Worm (Caenorhabditis elegans) whole organism, young adult: ENCODE data around the gene C02F5.2.
A peak's percentile ranks its signal among the peaks of the same experiment; 100 is the strongest.

Experiments used
- B0019.2 ChIP-seq: fragments of 200-800 bp; sonication (Bioruptor generic); conservative IDR thresholded peaks from 2 replicates; pipeline ENCODE4 v1.3.6; 2022; ENCODE audit warnings: missing genetic modification reagents, missing genetic modification characterization, missing compliant biosample characterization
- F23B12.7 ChIP-seq: sonication (generic microtip); optimal IDR thresholded peaks from 2 replicates; lab custom pipeline; 2017; ENCODE audit warnings: missing genetic modification characterization, mild to moderate bottlenecking, missing compliant biosample characterization, antibody characterized with exemption, moderate library complexity; ENCODE audit not compliant: insufficient read depth
- F39B2.1 ChIP-seq: fragments of 200-800 bp; sonication (Bioruptor generic); IDR thresholded peaks from 2 replicates; pipeline ENCODE4 v1.3.6; 2022; ENCODE audit warnings: missing genetic modification reagents, missing genetic modification characterization, missing compliant biosample characterization
- F49E8.2 ChIP-seq: sonication (generic microtip); optimal IDR thresholded peaks from 3 replicates; lab custom pipeline; 2017; ENCODE audit warnings: missing genetic modification characterization, mild to moderate bottlenecking, missing compliant biosample characterization, antibody characterized with exemption, moderate library complexity; ENCODE audit not compliant: insufficient read depth
- F52B5.7 ChIP-seq: sonication (generic microtip); optimal IDR thresholded peaks from 2 replicates; lab custom pipeline; 2016; ENCODE audit warnings: mild to moderate bottlenecking, missing genetic modification characterization, missing compliant biosample characterization
- F57A8.1 ChIP-seq: fragments of 200-800 bp; sonication (Bioruptor generic); optimal IDR thresholded peaks from 2 replicates; lab custom pipeline; 2018; ENCODE audit warnings: mild to moderate bottlenecking, missing genetic modification characterization, moderate library complexity, missing compliant biosample characterization
- K12H6.12 ChIP-seq: fragments of 200-800 bp; sonication (Bioruptor generic); optimal IDR thresholded peaks from 2 replicates; lab custom pipeline; 2018; ENCODE audit warnings: mild to moderate bottlenecking, missing genetic modification characterization, missing compliant biosample characterization
- Y56A3A.18 ChIP-seq: fragments of 200-800 bp; sonication (Bioruptor generic); IDR thresholded peaks from 2 replicates; pipeline ENCODE4 v1.3.6; 2022; ENCODE audit warnings: missing genetic modification reagents, missing genetic modification characterization, missing compliant biosample characterization
- Y67H2A.10 ChIP-seq: fragments of 200-800 bp; sonication (Bioruptor generic); conservative IDR thresholded peaks from 2 replicates; pipeline ENCODE4 v1.3.6; 2022; ENCODE audit warnings: missing genetic modification reagents, missing genetic modification characterization, missing compliant biosample characterization
- akir-1 ChIP-seq: fragments of 200-800 bp; sonication (Bioruptor generic); optimal IDR thresholded peaks from 2 replicates; lab custom pipeline; 2018; ENCODE audit warnings: mild to moderate bottlenecking, missing genetic modification characterization, moderate library complexity, missing compliant biosample characterization
- bed-2 ChIP-seq: fragments of 200-800 bp; sonication (Bioruptor generic); IDR thresholded peaks from 2 replicates; pipeline ENCODE4 v1.3.6; 2022; ENCODE audit warnings: missing genetic modification reagents, missing genetic modification characterization, missing compliant biosample characterization
- cebp-1 ChIP-seq, 2 experiments: fragments of 200-800 bp in 1 of 2; sonication (Bioruptor generic) in 1 of 2; sonication (generic microtip) in 1 of 2; IDR thresholded peaks in 1 of 2; optimal IDR thresholded peaks in 1 of 2; 2 replicates each; pipeline versions ENCODE4 v1.3.6 to Lab custom; 2017 to 2022; ENCODE audit warnings: missing compliant biosample characterization in 2 of 2, missing genetic modification characterization in 2 of 2, mild to moderate bottlenecking in 1 of 2, missing genetic modification reagents in 1 of 2, moderate library complexity in 1 of 2
- ceh-40 ChIP-seq: fragments of 200-800 bp; sonication (Bioruptor generic); IDR thresholded peaks from 2 replicates; pipeline ENCODE4 v1.3.6; 2022; ENCODE audit warnings: missing genetic modification characterization, missing compliant biosample characterization
- ceh-58 ChIP-seq: fragments of 200-800 bp; sonication (Bioruptor generic); IDR thresholded peaks from 2 replicates; pipeline ENCODE4 v1.3.6; 2022; ENCODE audit warnings: missing genetic modification characterization, missing compliant biosample characterization
- ceh-79 ChIP-seq: sonication (generic microtip); optimal IDR thresholded peaks from 2 replicates; lab custom pipeline; 2017; ENCODE audit warnings: mild to moderate bottlenecking, missing genetic modification characterization, missing compliant biosample characterization
- efl-1 ChIP-seq: fragments of 150-350 bp; optimal IDR thresholded peaks from 2 replicates; lab custom pipeline; 2014; ENCODE audit warnings: missing biosample characterization, missing genetic modification reagents, missing genetic modification characterization
- egl-18 ChIP-seq: fragments of 200-800 bp; sonication (Bioruptor generic); IDR thresholded peaks from 2 replicates; pipeline ENCODE4 v1.3.6; 2022; ENCODE audit warnings: missing genetic modification reagents, missing genetic modification characterization, missing compliant biosample characterization
- egrh-3 ChIP-seq: fragments of 200-800 bp; sonication (Bioruptor generic); IDR thresholded peaks from 2 replicates; pipeline ENCODE4 v1.3.6; 2022; ENCODE audit warnings: missing genetic modification reagents, missing genetic modification characterization, missing compliant biosample characterization
- gei-17 ChIP-seq: fragments of 200-800 bp; sonication (Bioruptor generic); optimal IDR thresholded peaks from 2 replicates; lab custom pipeline; 2018; ENCODE audit warnings: mild to moderate bottlenecking, missing genetic modification characterization, missing compliant biosample characterization
- hlh-26 ChIP-seq: fragments of 200-800 bp; sonication (Bioruptor generic); conservative IDR thresholded peaks from 2 replicates; pipeline ENCODE4 v1.3.6; 2022; ENCODE audit warnings: missing genetic modification reagents, missing genetic modification characterization, missing compliant biosample characterization
- lag-1 ChIP-seq: fragments of 200-800 bp; sonication (Bioruptor generic); IDR thresholded peaks from 2 replicates; pipeline ENCODE4 v1.3.6; 2022; ENCODE audit warnings: missing genetic modification reagents, missing genetic modification characterization, missing compliant biosample characterization
- lin-35 ChIP-seq, 3 experiments: fragments of 150-350 bp in 2 of 3; sonication (generic microtip) in 1 of 3; optimal IDR thresholded peaks; 2 replicates each; lab custom pipeline; 2014 to 2018; ENCODE audit warnings: missing biosample characterization in 3 of 3, missing genetic modification characterization in 3 of 3, missing genetic modification reagents in 3 of 3
- lin-40 ChIP-seq: sonication (generic microtip); optimal IDR thresholded peaks from 2 replicates; lab custom pipeline; 2016; ENCODE audit warnings: missing genetic modification characterization, mild to moderate bottlenecking, missing compliant biosample characterization, missing genotype, missing genetic modification reagents
- lin-54 ChIP-seq: fragments of 200-800 bp; sonication (Bioruptor generic); optimal IDR thresholded peaks from 2 replicates; lab custom pipeline; 2018; ENCODE audit warnings: mild to moderate bottlenecking, missing genetic modification characterization, missing compliant biosample characterization
- madf-3 ChIP-seq: fragments of 200-800 bp; sonication (Bioruptor generic); IDR thresholded peaks from 2 replicates; pipeline ENCODE4 v1.3.6; 2022; ENCODE audit warnings: missing genetic modification reagents, missing genetic modification characterization, missing compliant biosample characterization
- mel-28 ChIP-seq: sonication (generic microtip); optimal IDR thresholded peaks from 2 replicates; lab custom pipeline; 2016; ENCODE audit warnings: borderline replicate concordance, mild to moderate bottlenecking, missing genetic modification characterization, missing compliant biosample characterization
- mes-4 ChIP-seq: sonication (generic microtip); optimal IDR thresholded peaks from 2 replicates; lab custom pipeline; 2016; ENCODE audit warnings: missing genotype, missing genetic modification characterization, missing compliant biosample characterization
- nfya-2 ChIP-seq: fragments of 200-800 bp; sonication (Bioruptor generic); IDR thresholded peaks from 2 replicates; pipeline ENCODE4 v1.3.6; 2022; ENCODE audit warnings: missing genetic modification reagents, missing genetic modification characterization, missing compliant biosample characterization
- nhr-27 ChIP-seq: fragments of 200-800 bp; sonication (Bioruptor generic); optimal IDR thresholded peaks from 2 replicates; lab custom pipeline; 2018; ENCODE audit warnings: mild to moderate bottlenecking, missing genetic modification characterization, moderate library complexity, missing compliant biosample characterization
- pbrm-1 ChIP-seq: fragments of 200-800 bp; sonication (Bioruptor generic); IDR thresholded peaks from 2 replicates; pipeline ENCODE4 v1.3.6; 2022; ENCODE audit warnings: missing genetic modification reagents, missing genetic modification characterization, missing compliant biosample characterization
- rec-8 ChIP-seq, 2 experiments: sonication (generic microtip); optimal IDR thresholded peaks; 2 replicates each; lab custom pipeline; 2016; ENCODE audit warnings: mild to moderate bottlenecking in 2 of 2, missing genetic modification characterization in 2 of 2, missing genetic modification reagents in 2 of 2, missing genotype in 2 of 2, missing biosample characterization in 1 of 2, missing compliant biosample characterization in 1 of 2, moderate library complexity in 1 of 2
- sea-2 ChIP-seq: fragments of 200-800 bp; sonication (Bioruptor generic); IDR thresholded peaks from 2 replicates; pipeline ENCODE4 v1.3.6; 2022; ENCODE audit warnings: missing genetic modification characterization, missing compliant biosample characterization
- snpc-1.1 ChIP-seq: sonication (generic microtip); optimal IDR thresholded peaks from 2 replicates; lab custom pipeline; 2017; ENCODE audit warnings: missing genetic modification characterization, mild to moderate bottlenecking, missing compliant biosample characterization, antibody characterized with exemption, moderate library complexity, missing genotype, missing genetic modification reagents; ENCODE audit not compliant: insufficient read depth
- snpc-4 ChIP-seq, 5 experiments: fragments of 150-350 bp in 1 of 5; sonication (generic microtip) in 4 of 5; optimal IDR thresholded peaks; 2 replicates each; lab custom pipeline; 2014 to 2018; ENCODE audit warnings: missing genetic modification characterization in 5 of 5, missing biosample characterization in 3 of 5, antibody characterized with exemption in 2 of 5, mild to moderate bottlenecking in 2 of 5, missing compliant biosample characterization in 2 of 5, missing genotype in 2 of 5, moderate library complexity in 2 of 5, missing genetic modification reagents in 1 of 5
- tbp1 ChIP-seq: fragments of 200-800 bp; sonication (Bioruptor generic); optimal IDR thresholded peaks from 2 replicates; lab custom pipeline; 2018; ENCODE audit warnings: mild to moderate bottlenecking, missing genetic modification characterization, missing compliant biosample characterization
- zim-3 ChIP-seq: sonication (generic microtip); optimal IDR thresholded peaks from 2 replicates; lab custom pipeline; 2017; ENCODE audit warnings: mild to moderate bottlenecking, missing genetic modification characterization, moderate library complexity, missing compliant biosample characterization
- ztf-22 ChIP-seq: fragments of 200-800 bp; sonication (Bioruptor generic); optimal IDR thresholded peaks from 2 replicates; lab custom pipeline; 2018; ENCODE audit warnings: mild to moderate bottlenecking, missing genetic modification characterization, moderate library complexity, missing compliant biosample characterization

The C02F5.2 gene

DNA sequence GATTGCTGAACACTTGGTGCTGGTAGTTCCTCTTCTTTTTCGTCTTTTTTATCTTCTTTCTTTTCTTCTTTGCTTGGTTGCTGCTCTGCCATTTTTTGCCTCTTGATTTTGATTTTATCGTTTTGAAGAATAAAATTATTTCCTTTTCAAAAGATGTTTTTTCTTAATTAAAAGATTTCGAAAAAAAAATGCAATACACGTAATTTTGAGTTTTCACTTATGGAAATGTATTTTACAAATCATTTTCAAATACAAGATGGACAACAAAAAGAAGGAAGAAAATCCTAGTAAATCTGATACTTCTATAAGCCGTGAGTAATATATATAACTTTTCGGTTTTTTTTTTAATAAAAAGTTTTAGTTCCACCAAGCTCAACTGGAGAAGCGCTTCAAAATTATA lies at the start of gene C02F5.2, which contains the start of gene C02F5.10:
Gene C02F5.2, plus strand, starts transcription at position 239 of the 400 bp plus-strand sequence.
Gene C02F5.10, minus strand, starts transcription at position 101 of the 400 bp plus-strand sequence.
- TF ChIP-seq lin-54 (GFP tag; lab: Kevin White, UChicago) (no peak), gei-17 (GFP tag; lab: Kevin White, UChicago) (no peak), F52B5.7 (no peak), B0019.2 (GFP tag; lab: Robert Waterston, UW) (no peak), sea-2 (no peak), Y67H2A.10 (GFP tag; lab: Robert Waterston, UW) (no peak), lag-1 (GFP tag; lab: Robert Waterston, UW) (no peak)

DNA sequence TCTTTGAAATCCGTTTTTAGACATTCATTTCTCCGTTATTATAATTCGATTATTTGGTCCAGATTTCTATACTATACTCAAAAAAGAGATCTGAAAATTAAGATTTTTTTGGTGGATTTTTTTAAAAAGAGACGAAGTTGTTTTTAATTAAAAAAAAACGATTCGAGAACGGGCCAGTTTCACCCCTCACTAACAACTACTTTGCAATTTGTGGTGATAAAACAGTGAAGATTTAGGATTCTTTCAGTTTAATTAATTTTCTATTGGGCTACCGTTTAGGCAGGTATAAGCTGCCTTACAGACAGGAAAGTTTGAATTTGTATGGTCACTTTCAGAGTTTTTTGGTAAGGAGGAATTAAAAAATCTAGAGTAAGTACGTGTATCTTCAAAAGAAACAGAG lies 48.3 kb upstream of the C02F5.2 start, which contains the start of gene unc-36:
Gene unc-36, minus strand, starts transcription at position 101 of the 400 bp plus-strand sequence.
- TF ChIP-seq tbp1 (GFP tag; lab: Kevin White, UChicago): no peak
- no peak for TF ChIP-seq ceh-40 (GFP tag; lab: Robert Waterston, UW)
- TF ChIP-seq bed-2 (GFP tag; lab: Robert Waterston, UW): no peak
- TF ChIP-seq B0019.2 (GFP tag; lab: Robert Waterston, UW): no peak
- TF ChIP-seq ceh-58 (GFP tag; lab: Robert Waterston, UW): no peak
- TF ChIP-seq pbrm-1 (GFP tag; lab: Robert Waterston, UW): no peak
- no peak for TF ChIP-seq zim-3 (tag; lab: Kevin White, UChicago)
- no peak for TF ChIP-seq lin-35 (GFP tag; optimal IDR thresholded peaks at IDR 0.05; lab: Kevin White, UChicago)
- TF ChIP-seq F52B5.7: no peak
- TF ChIP-seq ztf-22 (GFP tag; lab: Kevin White, UChicago): no peak
- TF ChIP-seq cebp-1 (GFP tag; IDR thresholded peaks at IDR 0.05; lab: Robert Waterston, UW): no peak
- TF ChIP-seq cebp-1 (tag; optimal IDR thresholded peaks at IDR 0.05; lab: Kevin White, UChicago): no peak
- no peak for TF ChIP-seq rec-8 (tag; optimal IDR thresholded peaks at IDR 0.05; lab: Kevin White, UChicago)
- no peak for TF ChIP-seq efl-1

DNA sequence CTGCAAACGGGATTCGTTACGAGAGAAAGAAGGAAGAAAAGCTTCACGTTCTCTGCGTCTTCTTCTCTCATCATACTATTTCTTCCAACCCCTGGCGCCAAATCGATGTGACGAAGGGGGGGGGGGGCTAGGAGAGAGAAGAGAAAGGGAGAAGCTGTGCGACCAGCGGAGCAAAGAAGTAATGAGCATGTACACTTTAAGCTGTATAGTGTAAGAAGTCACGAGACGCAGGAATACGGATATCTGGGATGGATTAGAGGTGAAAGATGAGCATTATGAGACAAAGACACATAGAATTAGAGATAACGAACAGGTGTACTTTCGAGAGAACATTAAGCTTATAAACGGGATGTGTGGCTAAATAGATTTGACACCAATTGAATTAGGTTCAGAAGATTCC lies 47.7 kb upstream of the C02F5.2 start:
- no peak for TF ChIP-seq snpc-4 (GFP tag; optimal IDR thresholded peaks at IDR 0.05; lab: Kevin White, UChicago)
- TF ChIP-seq snpc-4 (tag; optimal IDR thresholded peaks at IDR 0.05; lab: Kevin White, UChicago): no peak
- TF ChIP-seq K12H6.12 (tag; lab: Kevin White, UChicago): peak; percentile 65

DNA sequence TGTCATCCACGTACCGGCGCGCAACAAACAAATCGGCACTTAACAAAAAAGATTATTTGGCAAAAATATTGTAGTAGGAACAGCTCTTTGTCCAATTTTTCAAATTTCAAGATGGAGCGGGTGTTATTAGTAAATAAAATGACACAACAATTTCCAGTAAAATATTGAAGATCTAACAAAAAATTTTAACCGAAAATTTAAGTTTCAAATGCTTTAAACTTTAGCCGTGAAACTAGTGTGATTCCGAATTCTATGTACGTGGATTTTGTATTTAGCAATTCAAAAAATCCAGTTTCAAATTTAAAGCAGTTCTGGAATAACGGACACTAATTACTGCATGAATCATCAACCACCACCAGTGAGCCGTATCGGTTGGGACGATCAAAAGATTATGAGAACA lies 46.7 kb upstream of the C02F5.2 start, which contains the start of gene snb-5:
Gene snb-5, plus strand, starts transcription at position 301 of the 400 bp plus-strand sequence.
- TF ChIP-seq ceh-79 (tag; lab: Kevin White, UChicago) (no peak), mel-28 (tag; lab: Kevin White, UChicago) (no peak), lin-40 (tag; lab: Kevin White, UChicago) (no peak), lag-1 (GFP tag; lab: Robert Waterston, UW) (no peak), egrh-3 (GFP tag; lab: Robert Waterston, UW) (no peak), F39B2.1 (GFP tag; lab: Robert Waterston, UW) (no peak)

DNA sequence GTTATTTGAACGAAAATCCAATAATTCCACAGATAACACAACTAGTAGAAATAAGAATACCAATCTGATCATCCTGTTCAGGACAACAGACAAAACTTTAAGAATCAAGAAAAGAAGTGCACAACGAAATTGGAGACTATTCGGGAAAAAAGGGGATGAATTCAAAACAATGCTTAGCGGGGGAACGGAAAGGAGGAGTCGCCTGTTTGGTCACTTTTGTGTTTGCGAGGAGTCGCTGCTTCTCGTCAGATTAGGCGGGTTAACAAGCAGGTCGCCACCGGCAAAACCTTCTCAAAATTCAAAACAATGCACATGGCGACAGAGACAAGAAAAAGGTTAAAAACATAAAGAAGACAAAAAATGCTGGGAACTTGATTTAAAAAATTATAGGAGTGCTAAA lies 39.6 kb upstream of the C02F5.2 start, which contains the start of gene C30A5.10:
Gene C30A5.10, minus strand, starts transcription at position 101 of the 400 bp plus-strand sequence.
- no peak for TF ChIP-seq mes-4 (tag; lab: Kevin White, UChicago)
- TF ChIP-seq madf-3: no peak
- no peak for TF ChIP-seq gei-17 (GFP tag; lab: Kevin White, UChicago)
- TF ChIP-seq Y56A3A.18: no peak
- TF ChIP-seq hlh-26 (GFP tag; lab: Robert Waterston, UW): no peak
- no peak for TF ChIP-seq F57A8.1 (GFP tag; lab: Kevin White, UChicago)
- TF ChIP-seq egl-18: no peak
- no peak for TF ChIP-seq nfya-2 (GFP tag; lab: Robert Waterston, UW)
- TF ChIP-seq nhr-27 (tag; lab: Kevin White, UChicago): no peak
- TF ChIP-seq snpc-1.1 (tag; lab: Kevin White, UChicago): no peak
- no peak for TF ChIP-seq F49E8.2 (tag; lab: Kevin White, UChicago)
- TF ChIP-seq F23B12.7 (tag; lab: Kevin White, UChicago): no peak
- no peak for TF ChIP-seq akir-1 (GFP tag; lab: Kevin White, UChicago)
- TF ChIP-seq B0019.2 (GFP tag; lab: Robert Waterston, UW): no peak
